Worm (Caenorhabditis elegans) whole organism, mixed stage, embryonic: ENCODE results near the gene pod-2.
A peak's percentile ranks its signal among the peaks of the same experiment; 100 is the strongest.

Experiments used
- M03D4.4 ChIP-seq: sonication (generic microtip); optimal IDR thresholded peaks from 2 replicates; lab custom pipeline; 2017; ENCODE audit warnings: mild to moderate bottlenecking, missing genetic modification characterization, missing compliant biosample characterization
- bed-3 ChIP-seq: fragments of 200-800 bp; sonication (Bioruptor generic); optimal IDR thresholded peaks from 3 replicates; lab custom pipeline; 2018; ENCODE audit warnings: mild to moderate bottlenecking, missing genetic modification characterization, moderate library complexity, missing compliant biosample characterization
- blmp-1 ChIP-seq: fragments of 150-350 bp; optimal IDR thresholded peaks from 2 replicates; lab custom pipeline; 2014; ENCODE audit warnings: missing biosample characterization, missing genetic modification characterization
- ceh-39 ChIP-seq: fragments of 150-350 bp; optimal IDR thresholded peaks from 2 replicates; lab custom pipeline; 2014; ENCODE audit warnings: missing biosample characterization, missing genetic modification characterization
- ceh-43 ChIP-seq: fragments of 200-800 bp; sonication (Bioruptor generic); optimal IDR thresholded peaks from 2 replicates; lab custom pipeline; 2018; ENCODE audit warnings: mild to moderate bottlenecking, missing genetic modification characterization, moderate library complexity, missing compliant biosample characterization
- ces-1 ChIP-seq: fragments of 150-350 bp; optimal IDR thresholded peaks from 2 replicates; lab custom pipeline; 2014; ENCODE audit warnings: missing biosample characterization, missing genetic modification reagents, missing genetic modification characterization
- cnd-1 ChIP-seq: fragments of 200-800 bp; sonication (Bioruptor generic); optimal IDR thresholded peaks from 2 replicates; lab custom pipeline; 2018; ENCODE audit warnings: mild to moderate bottlenecking, missing genetic modification characterization, missing compliant biosample characterization
- drap-1 ChIP-seq: fragments of 200-800 bp; sonication (Bioruptor generic); optimal IDR thresholded peaks from 3 replicates; lab custom pipeline; 2018; ENCODE audit warnings: mild to moderate bottlenecking, missing genetic modification characterization, missing compliant biosample characterization
- elt-1 ChIP-seq: sonication (generic microtip); optimal IDR thresholded peaks from 2 replicates; lab custom pipeline; 2017; ENCODE audit warnings: missing genetic modification characterization, mild to moderate bottlenecking, missing compliant biosample characterization, antibody characterized with exemption, moderate library complexity, borderline replicate concordance; ENCODE audit not compliant: insufficient read depth
- elt-3 ChIP-seq: fragments of 150-350 bp; optimal IDR thresholded peaks from 2 replicates; lab custom pipeline; 2014; ENCODE audit warnings: missing biosample characterization, missing genetic modification characterization
- flh-1 ChIP-seq: fragments of 200-800 bp; sonication (Bioruptor generic); optimal IDR thresholded peaks from 2 replicates; lab custom pipeline; 2018; ENCODE audit warnings: mild to moderate bottlenecking, missing genetic modification characterization, moderate library complexity, missing compliant biosample characterization
- hlh-1 ChIP-seq: fragments of 150-350 bp; optimal IDR thresholded peaks from 2 replicates; lab custom pipeline; 2014; ENCODE audit warnings: missing biosample characterization, missing genetic modification reagents, missing genetic modification characterization
- lin-13 ChIP-seq: fragments of 150-350 bp; optimal IDR thresholded peaks from 2 replicates; lab custom pipeline; 2014; ENCODE audit warnings: missing biosample characterization, missing genetic modification characterization
- lin-32 ChIP-seq: fragments of 200-800 bp; sonication (Bioruptor generic); optimal IDR thresholded peaks from 2 replicates; lab custom pipeline; 2018; ENCODE audit warnings: mild to moderate bottlenecking, missing genetic modification characterization, missing compliant biosample characterization
- lsy-2 ChIP-seq: fragments of 150-350 bp; optimal IDR thresholded peaks from 2 replicates; lab custom pipeline; 2014; ENCODE audit warnings: missing biosample characterization, missing genetic modification characterization
- mab-5 ChIP-seq: fragments of 150-350 bp; optimal IDR thresholded peaks from 2 replicates; lab custom pipeline; 2014; ENCODE audit warnings: missing biosample characterization, missing genetic modification characterization
- mep-1 ChIP-seq: fragments of 150-350 bp; optimal IDR thresholded peaks from 2 replicates; lab custom pipeline; 2017; ENCODE audit warnings: missing biosample characterization, missing genetic modification reagents, missing genetic modification characterization, inconsistent platforms
- mls-2 ChIP-seq: sonication (generic microtip); optimal IDR thresholded peaks from 2 replicates; lab custom pipeline; 2016; ENCODE audit warnings: mild to moderate bottlenecking, missing genetic modification characterization, moderate library complexity, missing compliant biosample characterization
- nhr-12 ChIP-seq: fragments of 150-350 bp; optimal IDR thresholded peaks from 2 replicates; lab custom pipeline; 2014; ENCODE audit warnings: missing biosample characterization, missing genetic modification characterization
- nhr-28 ChIP-seq: fragments of 150-350 bp; optimal IDR thresholded peaks from 2 replicates; lab custom pipeline; 2014; ENCODE audit warnings: missing biosample characterization, missing genetic modification characterization
- nhr-76 ChIP-seq: sonication (generic microtip); optimal IDR thresholded peaks from 2 replicates; lab custom pipeline; 2017; ENCODE audit warnings: missing biosample characterization, missing genetic modification characterization
- pha-4 ChIP-seq: fragments of 150-350 bp; optimal IDR thresholded peaks from 2 replicates; lab custom pipeline; 2018; ENCODE audit warnings: missing biosample characterization, missing genetic modification reagents, missing genetic modification characterization
- sem-2 ChIP-seq: fragments of 200-800 bp; sonication (Bioruptor generic); optimal IDR thresholded peaks from 2 replicates; lab custom pipeline; 2018; ENCODE audit warnings: mild to moderate bottlenecking, missing genetic modification characterization, missing compliant biosample characterization
- sptf-1 ChIP-seq: sonication (generic microtip); optimal IDR thresholded peaks from 2 replicates; lab custom pipeline; 2017; ENCODE audit warnings: mild to moderate bottlenecking, missing genetic modification characterization, moderate library complexity, missing compliant biosample characterization
- tbx-8 ChIP-seq: fragments of 200-800 bp; sonication (Bioruptor generic); optimal IDR thresholded peaks from 2 replicates; lab custom pipeline; 2018; ENCODE audit warnings: mild to moderate bottlenecking, missing genetic modification characterization, moderate library complexity, missing compliant biosample characterization
- unc-120 ChIP-seq: sonication (generic microtip); optimal IDR thresholded peaks from 2 replicates; lab custom pipeline; 2017; ENCODE audit warnings: missing genetic modification characterization, missing compliant biosample characterization; ENCODE audit not compliant: poor library complexity, severe bottlenecking
- unc-39 ChIP-seq: fragments of 150-350 bp; optimal IDR thresholded peaks from 2 replicates; lab custom pipeline; 2014; ENCODE audit warnings: missing biosample characterization, missing genetic modification characterization
- unc-62 ChIP-seq: fragments of 150-350 bp; optimal IDR thresholded peaks from 2 replicates; lab custom pipeline; 2014; ENCODE audit warnings: missing biosample characterization, missing genetic modification reagents, missing genetic modification characterization
- zip-8 ChIP-seq: fragments of 150-350 bp; optimal IDR thresholded peaks from 2 replicates; lab custom pipeline; 2014; ENCODE audit warnings: missing biosample characterization, missing genetic modification characterization
- ztf-11 ChIP-seq: fragments of 150-350 bp; optimal IDR thresholded peaks from 2 replicates; lab custom pipeline; 2014; ENCODE audit warnings: missing biosample characterization, missing genetic modification characterization

pod-2 gene

ce11 chrII:1143173-1143738, 6.7 kb downstream of the pod-2 start:
- TF ChIP-seq flh-1 (GFP tag; lab: Kevin White, UChicago) (no peak), zip-8 (tag; lab: Kevin White, UChicago) (peak; percentile 58), lin-13 (tag; lab: Kevin White, UChicago) (no peak)

DNA sequence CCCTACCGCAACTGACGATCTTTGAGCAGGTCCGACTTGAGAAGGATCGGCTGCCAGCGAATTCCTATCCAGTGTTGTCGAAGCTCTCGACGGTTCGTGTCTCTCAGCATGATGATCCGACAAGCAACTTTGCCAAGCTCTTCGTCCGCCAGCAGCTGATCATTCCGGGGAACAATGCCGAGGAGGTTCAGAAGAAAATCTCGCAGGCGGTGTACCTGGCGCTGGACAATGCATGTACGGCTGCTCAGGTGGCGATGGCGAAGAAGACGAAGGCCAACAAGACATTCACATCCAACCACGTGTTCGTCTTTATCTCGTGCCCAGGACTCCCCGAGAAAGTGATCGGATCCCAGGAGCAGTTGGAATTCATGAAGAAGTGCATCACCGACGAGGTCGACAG, 12.8 kb downstream of the pod-2 start:
- TF ChIP-seq ceh-39 (tag; lab: Kevin White, UChicago) (no peak), ceh-43 (no peak), cnd-1 (tag; lab: Kevin White, UChicago) (no peak), ztf-11 (tag; lab: Kevin White, UChicago) (no peak), unc-39 (no peak), hlh-1 (no peak), tbx-8 (GFP tag; lab: Kevin White, UChicago) (no peak), drap-1 (GFP tag; lab: Kevin White, UChicago) (no peak), zip-8 (tag; lab: Kevin White, UChicago) (no peak), ces-1 (GFP tag; lab: Kevin White, UChicago) (no peak), elt-3 (tag; lab: Kevin White, UChicago) (no peak), flh-1 (GFP tag; lab: Kevin White, UChicago) (no peak)
- TF ChIP-seq, all 35 proteins: peak for 0

DNA sequence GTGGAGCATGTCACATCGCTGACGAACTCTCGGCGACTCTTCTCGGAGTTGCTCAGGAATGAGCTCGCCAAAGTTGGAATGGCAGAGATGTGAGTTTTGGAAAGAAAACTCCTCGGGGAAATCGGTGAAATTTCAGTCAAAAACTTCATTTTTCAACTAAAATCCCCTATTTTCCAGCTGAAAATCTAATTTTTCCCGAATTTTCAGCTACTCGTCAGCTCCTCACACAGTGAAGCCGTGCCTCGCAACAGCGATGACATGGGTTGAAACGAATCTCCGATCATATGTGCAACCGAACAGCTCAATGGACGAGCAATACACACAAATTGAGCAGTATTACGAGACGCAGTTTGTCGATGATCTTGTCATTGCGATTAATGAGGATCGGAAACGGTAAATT, 15.2 kb downstream of the pod-2 start:
- no peak for TF ChIP-seq sem-2 (GFP tag; lab: Kevin White, UChicago)
- no peak for TF ChIP-seq zip-8 (tag; lab: Kevin White, UChicago)
- no peak for TF ChIP-seq lsy-2 (tag; lab: Kevin White, UChicago)
- no peak for TF ChIP-seq flh-1 (GFP tag; lab: Kevin White, UChicago)
- TF ChIP-seq lin-13 (tag; lab: Kevin White, UChicago), result no peak
- no peak for TF ChIP-seq unc-62 (GFP tag; lab: Kevin White, UChicago)
- no peak for TF ChIP-seq elt-3 (tag; lab: Kevin White, UChicago)
- TF ChIP-seq tbx-8 (GFP tag; lab: Kevin White, UChicago), result no peak
- no peak for TF ChIP-seq nhr-28 (tag; lab: Kevin White, UChicago)
- no peak for TF ChIP-seq mls-2 (tag; lab: Kevin White, UChicago)
- no peak for TF ChIP-seq hlh-1
- TF ChIP-seq cnd-1 (tag; lab: Kevin White, UChicago), result no peak
- TF ChIP-seq nhr-76 (tag; lab: Kevin White, UChicago), result no peak
- TF ChIP-seq blmp-1, result no peak
- TF ChIP-seq ceh-39 (tag; lab: Kevin White, UChicago), result no peak

DNA sequence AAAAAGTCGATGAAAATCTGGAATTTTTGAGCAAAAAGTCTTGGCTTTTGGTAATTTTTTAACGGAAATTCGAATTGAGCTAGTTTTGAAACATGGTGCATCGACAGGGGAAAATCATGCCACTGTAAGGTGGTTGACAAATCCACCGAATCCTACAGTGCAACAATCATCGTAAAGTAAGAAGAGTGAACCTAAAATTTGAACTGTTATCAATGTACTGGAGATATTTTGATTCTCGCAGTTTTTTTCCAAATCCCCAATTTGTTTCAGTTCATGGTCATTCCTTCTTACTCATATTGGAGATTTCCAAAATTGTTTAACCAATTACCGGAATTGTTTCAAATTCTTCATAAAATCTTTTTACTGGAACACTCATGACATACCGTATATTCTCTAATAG, 16.1 kb downstream of the pod-2 start:
- TF ChIP-seq mab-5 (tag; lab: Kevin White, UChicago) (no peak), mep-1 (no peak), blmp-1 (no peak), ztf-11 (tag; lab: Kevin White, UChicago) (no peak), nhr-12 (tag; lab: Kevin White, UChicago) (no peak), nhr-28 (tag; lab: Kevin White, UChicago) (no peak), unc-120 (tag; lab: Kevin White, UChicago) (no peak), pha-4 (no peak), lsy-2 (tag; lab: Kevin White, UChicago) (no peak), elt-1 (tag; lab: Kevin White, UChicago) (no peak), ces-1 (GFP tag; lab: Kevin White, UChicago) (no peak), sptf-1 (no peak), nhr-76 (tag; lab: Kevin White, UChicago) (no peak), lin-32 (no peak)

- no peak for TF ChIP-seq bed-3 (GFP tag; lab: Kevin White, UChicago)
- TF ChIP-seq M03D4.4 (tag; lab: Kevin White, UChicago), result no peak
- TF ChIP-seq, all 35 proteins: peak for 0
These were observed 16.7 kb downstream of the pod-2 start for ce11 chrII:1153299-1153698.
